Worm (Caenorhabditis elegans): ENCODE data around the gene ZK662.6.

Gene ZK662.6

ce11 chrX:15725566-15726173 lies 7.2 kb downstream of the ZK662.6 start, which contains the start of gene lin-15B:
TSS of gene lin-15B (plus strand) at chrX:15726123.
- no peak for TF ChIP-seq zip-8 (tag; optimal IDR thresholded peaks at IDR 0.05)
- no peak for TF ChIP-seq mep-1 (tag; optimal IDR thresholded peaks at IDR 0.05)
- TF ChIP-seq bed-3 (GFP tag; optimal IDR thresholded peaks at IDR 0.05), result no peak
- no peak for TF ChIP-seq tbx-8 (GFP tag; optimal IDR thresholded peaks at IDR 0.05)
- TF ChIP-seq nhr-76 (tag; optimal IDR thresholded peaks at IDR 0.05), result no peak
- no peak for TF ChIP-seq pha-4 (tag; optimal IDR thresholded peaks at IDR 0.05)
- no peak for TF ChIP-seq cnd-1 (tag; optimal IDR thresholded peaks at IDR 0.05)
- TF ChIP-seq lin-13 (tag; optimal IDR thresholded peaks at IDR 0.05), result no peak
- TF ChIP-seq ham-2 (GFP tag; optimal IDR thresholded peaks at IDR 0.05), result no peak

ce11 chrX:15730342-15730741 lies 11.9 kb downstream of the ZK662.6 start:
- TF ChIP-seq bed-3 (GFP tag; optimal IDR thresholded peaks at IDR 0.05) (no peak), ceh-39 (tag; optimal IDR thresholded peaks at IDR 0.05) (no peak), tbx-8 (GFP tag; optimal IDR thresholded peaks at IDR 0.05) (no peak), unc-39 (tag; optimal IDR thresholded peaks at IDR 0.05) (no peak)

- no peak for TF ChIP-seq nhr-12 (tag; optimal IDR thresholded peaks at IDR 0.05)
- TF ChIP-seq blmp-1 (tag; optimal IDR thresholded peaks at IDR 0.05), result peak; percentile 42
These were observed 13.2 kb downstream of the ZK662.6 start, which contains the start of gene lin-15A for ce11 chrX:15731668-15732067. TSS of gene lin-15A (plus strand) at chrX:15731968.

- TF ChIP-seq drap-1 (GFP tag; optimal IDR thresholded peaks at IDR 0.05), result no peak
- TF ChIP-seq ztf-11 (tag; optimal IDR thresholded peaks at IDR 0.05), result no peak
- TF ChIP-seq lsy-2 (tag; optimal IDR thresholded peaks at IDR 0.05), result peak; percentile 54
- TF ChIP-seq elt-1 (tag; optimal IDR thresholded peaks at IDR 0.05; ENCODE audit: borderline replicate concordance, insufficient read depth), result no peak
- TF ChIP-seq nhr-76 (tag; optimal IDR thresholded peaks at IDR 0.05), result no peak
- peak; percentile 6 for TF ChIP-seq mep-1 (tag; optimal IDR thresholded peaks at IDR 0.05)
These were observed 18.0 kb downstream of the ZK662.6 start for ce11 chrX:15736419-15736818.

DNA sequence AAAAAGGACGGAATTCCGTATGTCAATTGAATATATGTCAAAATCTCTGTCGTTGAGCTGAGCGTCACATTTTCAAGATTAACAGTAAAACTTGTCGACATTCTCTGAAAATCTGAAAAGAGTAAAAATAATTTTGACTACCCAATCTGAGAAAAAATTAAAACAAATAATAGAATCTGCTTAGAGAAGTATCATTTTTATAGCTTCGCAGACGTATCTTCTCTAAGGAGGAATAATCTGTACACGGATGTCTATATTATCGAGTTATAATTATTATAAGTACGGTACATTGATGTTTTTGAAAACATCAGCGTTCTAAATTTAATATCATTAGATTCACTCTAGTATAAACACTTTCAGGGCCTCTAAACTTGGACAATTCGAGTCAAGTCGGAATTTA lies 22.1 kb downstream of the ZK662.6 start, which contains the start of gene srg-64:
TSS of gene srg-64 (minus strand) at position 101 of the 400 bp plus-strand sequence.
- TF ChIP-seq zip-8 (tag; optimal IDR thresholded peaks at IDR 0.05), result no peak
- TF ChIP-seq unc-62 (GFP tag; optimal IDR thresholded peaks at IDR 0.05), result no peak
- no peak for TF ChIP-seq mab-5 (tag; optimal IDR thresholded peaks at IDR 0.05)
- TF ChIP-seq sem-2 (GFP tag; optimal IDR thresholded peaks at IDR 0.05), result no peak
- TF ChIP-seq elt-3 (tag; optimal IDR thresholded peaks at IDR 0.05), result no peak
- TF ChIP-seq ceh-83 (GFP tag; optimal IDR thresholded peaks at IDR 0.05), result no peak
- no peak for TF ChIP-seq nhr-12 (tag; optimal IDR thresholded peaks at IDR 0.05)
- TF ChIP-seq lin-32 (GFP tag; optimal IDR thresholded peaks at IDR 0.05), result no peak
- no peak for TF ChIP-seq nhr-2 (tag; optimal IDR thresholded peaks at IDR 0.05)
- TF ChIP-seq tbx-8 (GFP tag; optimal IDR thresholded peaks at IDR 0.05), result no peak
- no peak for TF ChIP-seq hlh-1 (tag; optimal IDR thresholded peaks at IDR 0.05)
- TF ChIP-seq snpc-4 (tag; optimal IDR thresholded peaks at IDR 0.05), result no peak
- no peak for TF ChIP-seq sptf-1 (tag; optimal IDR thresholded peaks at IDR 0.05)
- no peak for TF ChIP-seq ceh-43 (GFP tag; optimal IDR thresholded peaks at IDR 0.05)
- no peak for TF ChIP-seq unc-39 (tag; optimal IDR thresholded peaks at IDR 0.05)
- TF ChIP-seq bed-3 (GFP tag; optimal IDR thresholded peaks at IDR 0.05), result no peak
- no peak for TF ChIP-seq ham-2 (GFP tag; optimal IDR thresholded peaks at IDR 0.05)

- peak; percentile 88 for TF ChIP-seq bed-3 (GFP tag; optimal IDR thresholded peaks at IDR 0.05)
- peak; percentile 70 for TF ChIP-seq tbx-8 (GFP tag; optimal IDR thresholded peaks at IDR 0.05)
- TF ChIP-seq ceh-83 (GFP tag; optimal IDR thresholded peaks at IDR 0.05), result peak; percentile 90
- no peak for TF ChIP-seq blmp-1 (tag; optimal IDR thresholded peaks at IDR 0.05)
- no peak for TF ChIP-seq zip-8 (tag; optimal IDR thresholded peaks at IDR 0.05)
- TF ChIP-seq elt-1 (tag; optimal IDR thresholded peaks at IDR 0.05; ENCODE audit: borderline replicate concordance, insufficient read depth), result no peak
- TF ChIP-seq hlh-1 (tag; optimal IDR thresholded peaks at IDR 0.05), result peak; percentile 20
- TF ChIP-seq ceh-43 (GFP tag; optimal IDR thresholded peaks at IDR 0.05), result peak; percentile 85
- no peak for TF ChIP-seq nhr-76 (tag; optimal IDR thresholded peaks at IDR 0.05)
- no peak for TF ChIP-seq ces-1 (GFP tag; optimal IDR thresholded peaks at IDR 0.05)
- peak; percentile 81 for TF ChIP-seq flh-1 (GFP tag; optimal IDR thresholded peaks at IDR 0.05)
- no peak for TF ChIP-seq unc-39 (tag; optimal IDR thresholded peaks at IDR 0.05)
- peak; percentile 51 for TF ChIP-seq lsy-2 (tag; optimal IDR thresholded peaks at IDR 0.05)
- no peak for TF ChIP-seq nhr-2 (tag; optimal IDR thresholded peaks at IDR 0.05)
- TF ChIP-seq lin-32 (GFP tag; optimal IDR thresholded peaks at IDR 0.05), result peak; percentile 78
- peak; percentile 1 for TF ChIP-seq pha-4 (tag; optimal IDR thresholded peaks at IDR 0.05)
- peak; percentile 78 for TF ChIP-seq unc-120 (tag; optimal IDR thresholded peaks at IDR 0.05; ENCODE audit: poor library complexity, severe bottlenecking)
- TF ChIP-seq unc-62 (GFP tag; optimal IDR thresholded peaks at IDR 0.05), result peak; percentile 35
- peak; percentile 94 for TF ChIP-seq drap-1 (GFP tag; optimal IDR thresholded peaks at IDR 0.05)
- TF ChIP-seq cnd-1 (tag; optimal IDR thresholded peaks at IDR 0.05), result peak; percentile 90
- peak; percentile 28 for TF ChIP-seq lin-13 (tag; optimal IDR thresholded peaks at IDR 0.05)
- TF ChIP-seq nhr-237 (tag; optimal IDR thresholded peaks at IDR 0.05), result peak; percentile 66
- TF ChIP-seq M03D4.4 (tag; optimal IDR thresholded peaks at IDR 0.05), result peak; percentile 92
- TF ChIP-seq sem-2 (GFP tag; optimal IDR thresholded peaks at IDR 0.05), result peak; percentile 79
- TF ChIP-seq nhr-12 (tag; optimal IDR thresholded peaks at IDR 0.05), result no peak
- no peak for TF ChIP-seq mep-1 (tag; optimal IDR thresholded peaks at IDR 0.05)
- TF ChIP-seq mls-2 (tag; optimal IDR thresholded peaks at IDR 0.05), result peak; percentile 94
- no peak for TF ChIP-seq snpc-4 (tag; optimal IDR thresholded peaks at IDR 0.05)
- TF ChIP-seq ztf-11 (tag; optimal IDR thresholded peaks at IDR 0.05), result peak; percentile 4
- peak; percentile 96 for TF ChIP-seq sptf-1 (tag; optimal IDR thresholded peaks at IDR 0.05)
- TF ChIP-seq nhr-28 (tag; optimal IDR thresholded peaks at IDR 0.05), result peak; percentile 2
- TF ChIP-seq ceh-39 (tag; optimal IDR thresholded peaks at IDR 0.05), result no peak
These were observed 23.4 kb downstream of the ZK662.6 start for ce11 chrX:15741852-15742251.

All from whole organism, mixed stage, embryonic.